Worm (Caenorhabditis elegans) whole organism, L1 larva: ENCODE data around the gene gst-38.

ENCODE experiments used
- ceh-90 ChIP-seq: sonication (generic microtip); optimal IDR thresholded peaks from 2 replicates; lab custom pipeline; 2016; ENCODE audit warnings: missing genetic modification characterization, missing compliant biosample characterization
- nhr-12 ChIP-seq: sonication (generic microtip); optimal IDR thresholded peaks from 2 replicates; lab custom pipeline; 2017; ENCODE audit warnings: missing biosample characterization, missing genetic modification characterization
- ztf-4 ChIP-seq: fragments of 150-350 bp; optimal IDR thresholded peaks from 2 replicates; lab custom pipeline; 2014; ENCODE audit warnings: missing biosample characterization, missing genetic modification characterization

ce11 chrV:15950903-15951302 lies 35.0 kb upstream of the gst-38 start, which contains the start of gene srw-59:
- TF ChIP-seq ceh-90 = no peak
- TF ChIP-seq nhr-12 (tag; lab: Kevin White, UChicago) = no peak
- no peak for TF ChIP-seq ztf-4 (tag; lab: Kevin White, UChicago)
